Worm (Caenorhabditis elegans): ENCODE data around the gene M88.4.

The M88.4 gene

ce11 chrIII:4568455-4568854, 19.6 kb downstream of the M88.4 start, which contains the start of gene idhg-1 (continued):
- TF ChIP-seq akir-1 (GFP tag; optimal IDR thresholded peaks at IDR 0.05) (no peak), athp-1 (tag; optimal IDR thresholded peaks at IDR 0.05) (peak; percentile 30), unc-62 (GFP tag; optimal IDR thresholded peaks at IDR 0.05) (no peak), xnd-1 (tag; optimal IDR thresholded peaks at IDR 0.05) (peak; percentile 0), F52B5.7 (tag; optimal IDR thresholded peaks at IDR 0.05) (no peak), F22D6.2 (tag; optimal IDR thresholded peaks at IDR 0.05) (peak; percentile 8), pha-4 (tag; optimal IDR thresholded peaks at IDR 0.05) (no peak), F23B12.7 (tag; optimal IDR thresholded peaks at IDR 0.05; ENCODE audit: insufficient read depth) (peak; percentile 19), zfh-2 (GFP tag; conservative IDR thresholded peaks at IDR 0.05) (no peak), D2030.7 (GFP tag; IDR thresholded peaks at IDR 0.05) (no peak), Y53F4B.3 (GFP tag; IDR thresholded peaks at IDR 0.05) (no peak), attf-5 (GFP tag; optimal IDR thresholded peaks at IDR 0.05) (peak; percentile 78), repo-1 (tag; optimal IDR thresholded peaks at IDR 0.05) (no peak), nfyb-1 (GFP tag; IDR thresholded peaks at IDR 0.05) (peak; percentile 64), cebp-2 (GFP tag; IDR thresholded peaks at IDR 0.05) (no peak), C06A6.2 (GFP tag; conservative IDR thresholded peaks at IDR 0.05) (no peak), mcd-1 (GFP tag; IDR thresholded peaks at IDR 0.05) (peak; percentile 46; the same call in 1 of the 2 replicates), lin-40 (tag; optimal IDR thresholded peaks at IDR 0.05) (peak; percentile 51), ZK185.1 (tag; optimal IDR thresholded peaks at IDR 0.05; ENCODE audit: poor library complexity, severe bottlenecking) (peak; percentile 83), dpff-1 (tag; optimal IDR thresholded peaks at IDR 0.05) (no peak), cebp-1 (GFP tag; IDR thresholded peaks at IDR 0.05) (no peak), cebp-1 (tag; optimal IDR thresholded peaks at IDR 0.05) (peak; percentile 71), egl-18 (GFP tag; IDR thresholded peaks at IDR 0.05) (no peak), F39B2.1 (GFP tag; IDR thresholded peaks at IDR 0.05) (no peak), rec-8 (tag; optimal IDR thresholded peaks at IDR 0.05) (peak; percentile 55 to 59), aptf-2 (GFP tag; conservative IDR thresholded peaks at IDR 0.05) (no peak), tlf-1 (GFP tag; optimal IDR thresholded peaks at IDR 0.05) (no peak), snpc-1.1 (tag; optimal IDR thresholded peaks at IDR 0.05; ENCODE audit: insufficient read depth) (no peak), hlh-12 (tag; optimal IDR thresholded peaks at IDR 0.05) (no peak), let-526 (GFP tag; IDR thresholded peaks at IDR 0.05) (no peak), somi-1 (GFP tag; optimal IDR thresholded peaks at IDR 0.05) (no peak), aptf-3 (GFP tag; IDR thresholded peaks at IDR 0.05) (no peak), sptf-2 (GFP tag; optimal IDR thresholded peaks at IDR 0.05) (no peak), lin-54 (GFP tag; optimal IDR thresholded peaks at IDR 0.05) (peak; percentile 55), madf-10 (tag; optimal IDR thresholded peaks at IDR 0.05) (peak; percentile 53), him-1 (tag; optimal IDR thresholded peaks at IDR 0.05) (peak; percentile 80), K11D2.4 (GFP tag; IDR thresholded peaks at IDR 0.05) (no peak), ets-4 (GFP tag; optimal IDR thresholded peaks at IDR 0.05) (no peak), unc-130 (GFP tag; optimal IDR thresholded peaks at IDR 0.05) (peak; percentile 65), B0261.1 (tag; optimal IDR thresholded peaks at IDR 0.05) (no peak), lag-1 (GFP tag; IDR thresholded peaks at IDR 0.05) (no peak), tbx-9 (tag; optimal IDR thresholded peaks at IDR 0.05; ENCODE audit: borderline replicate concordance) (no peak), nhr-80 (tag; optimal IDR thresholded peaks at IDR 0.05) (peak; percentile 59)

Measured in whole organism, young adult.